Fruit fly (Drosophila melanogaster) Kc167 (cell line): ENCODE measurements around the gene Ir94e.

Experiments
- Myc ChIP-seq: fragments of >200 bp; optimal IDR thresholded peaks from 2 replicates; lab custom pipeline; 2017; ENCODE audit warnings: missing external identifiers
- Sin3A ChIP-seq: fragments of >200 bp; optimal IDR thresholded peaks from 2 replicates; lab custom pipeline; 2018; ENCODE audit warnings: missing external identifiers
- h ChIP-seq: fragments of >200 bp; optimal IDR thresholded peaks from 3 replicates; lab custom pipeline; 2018; ENCODE audit warnings: missing external identifiers
- insv ChIP-seq: fragments of >200 bp; optimal IDR thresholded peaks from 3 replicates; lab custom pipeline; 2018; ENCODE audit warnings: missing external identifiers
- psq ChIP-seq: fragments of >200 bp; optimal IDR thresholded peaks from 2 replicates; lab custom pipeline; 2017; ENCODE audit warnings: missing external identifiers
- ttk ChIP-seq: sonication (Bioruptor generic); optimal IDR thresholded peaks from 2 replicates; lab custom pipeline; 2017; ENCODE audit warnings: missing external identifiers

DNA sequence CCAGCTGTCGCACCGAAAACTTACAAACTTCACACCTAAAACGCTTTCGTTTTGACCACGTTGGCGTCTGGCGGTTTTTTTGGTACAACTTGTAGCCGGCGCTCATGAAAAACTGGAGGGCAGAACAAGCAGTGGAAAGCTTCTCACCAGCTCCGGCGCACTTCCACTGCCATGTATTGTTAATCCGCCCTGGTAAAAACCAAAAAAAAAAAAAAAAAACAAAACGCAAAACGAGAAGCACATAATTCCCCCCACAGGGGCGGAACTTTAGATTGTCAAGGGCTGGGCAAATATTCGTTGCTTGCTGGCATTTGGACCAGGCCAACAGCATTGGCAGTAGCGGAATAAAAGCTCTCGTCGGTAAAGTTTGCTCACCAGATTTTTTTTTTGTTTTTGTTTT lies 31.0 kb upstream of the Ir94e start:
- no peak for TF ChIP-seq psq (lab: Kevin White, UChicago)
- TF ChIP-seq Sin3A (lab: Kevin White, UChicago) = no peak
- TF ChIP-seq insv (lab: Kevin White, UChicago) = no peak
- no peak for TF ChIP-seq Myc (lab: Kevin White, UChicago)
- TF ChIP-seq h = no peak
- no peak for TF ChIP-seq ttk
